Worm (Caenorhabditis elegans): Measurements from ENCODE around the gene F59B10.6.

F59B10.6 gene

DNA sequence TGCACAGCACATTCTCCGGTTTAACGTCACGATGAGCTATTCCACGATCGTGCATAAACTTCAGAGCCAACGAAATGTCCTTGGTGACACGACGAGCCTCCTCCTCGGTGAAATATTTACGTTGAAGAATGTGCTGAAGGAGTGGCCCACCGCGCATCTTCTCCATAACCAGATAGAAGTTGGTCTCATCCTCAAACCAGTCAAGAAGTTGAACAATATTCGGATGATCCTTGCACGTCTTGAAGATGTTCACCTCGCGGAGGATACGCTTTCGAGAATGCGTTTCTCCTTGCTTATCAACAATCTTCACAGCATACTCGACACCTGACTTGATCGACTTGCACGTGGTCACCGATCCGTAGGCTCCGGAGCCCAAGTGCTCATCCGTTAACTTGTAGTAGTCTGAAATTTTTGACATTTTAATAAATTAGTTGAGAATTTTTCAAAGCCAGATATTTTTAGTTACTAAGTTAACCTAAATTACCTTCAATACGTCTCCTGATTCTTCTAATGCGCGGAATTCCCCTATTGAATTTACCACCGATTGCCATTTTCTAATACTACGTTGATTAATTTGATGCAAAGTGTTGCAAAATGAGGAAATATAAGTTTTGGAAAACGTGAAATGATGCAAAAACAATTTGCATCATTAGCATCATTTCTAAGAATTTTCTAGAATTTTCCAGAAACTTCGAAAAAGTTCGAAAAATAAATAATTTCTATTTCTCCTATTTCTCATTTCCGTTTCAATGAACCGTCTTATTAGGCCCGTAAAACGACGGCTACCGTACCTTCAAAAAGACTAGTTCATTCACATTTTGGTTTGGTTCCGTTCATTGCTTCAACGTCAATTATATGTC is 21.9 kb upstream of the F59B10.6 start (continued):
- TF ChIP-seq rpc-1 (optimal IDR thresholded peaks at IDR 0.05) (peak; percentile 12), rpc-1 (tag; optimal IDR thresholded peaks at IDR 0.05) (no peak)

DNA sequence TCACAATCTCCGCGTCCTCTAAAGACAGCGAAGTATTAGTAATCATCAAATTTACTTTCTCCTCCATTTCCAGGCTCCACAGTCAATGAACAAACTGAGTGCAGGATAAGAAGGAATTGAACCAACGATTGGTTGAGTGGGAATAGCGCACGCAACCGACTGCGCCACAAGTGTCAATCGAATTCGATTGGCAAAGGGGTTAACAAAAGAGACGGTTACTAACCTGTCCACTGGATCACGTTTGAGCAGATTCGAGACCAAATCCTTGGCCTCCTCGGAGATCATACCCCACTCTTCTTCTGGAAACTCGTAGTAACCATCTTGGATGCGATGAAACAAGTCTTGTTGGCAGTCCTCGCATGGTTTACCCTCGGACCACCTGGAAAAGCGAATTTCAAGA is 20.9 kb upstream of the F59B10.6 start:
- no peak for TF ChIP-seq fkh-3 (tag; optimal IDR thresholded peaks at IDR 0.05)
- TF ChIP-seq mes-4 (tag; optimal IDR thresholded peaks at IDR 0.05) = no peak
- TF ChIP-seq dpff-1 (tag; optimal IDR thresholded peaks at IDR 0.05) = no peak
- TF ChIP-seq bed-1 (GFP tag; IDR thresholded peaks at IDR 0.05) = no peak
- TF ChIP-seq ccch-3 (GFP tag; optimal IDR thresholded peaks at IDR 0.05) = no peak
- no peak for TF ChIP-seq unc-62 (GFP tag; optimal IDR thresholded peaks at IDR 0.05)
- no peak for TF ChIP-seq zim-3 (tag; optimal IDR thresholded peaks at IDR 0.05)
- TF ChIP-seq tbx-9 (tag; optimal IDR thresholded peaks at IDR 0.05; ENCODE audit: borderline replicate concordance) = no peak
- no peak for TF ChIP-seq pha-4 (tag; optimal IDR thresholded peaks at IDR 0.05)
- no peak for TF ChIP-seq madf-3 (GFP tag; IDR thresholded peaks at IDR 0.05)
- TF ChIP-seq Y67H2A.10 (GFP tag; conservative IDR thresholded peaks at IDR 0.05) = no peak
- no peak for TF ChIP-seq lir-1 (GFP tag; conservative IDR thresholded peaks at IDR 0.05)
- no peak for TF ChIP-seq C06A6.2 (GFP tag; conservative IDR thresholded peaks at IDR 0.05)
- TF ChIP-seq ztf-22 (GFP tag; optimal IDR thresholded peaks at IDR 0.05) = no peak
- TF ChIP-seq tbp1 (GFP tag; optimal IDR thresholded peaks at IDR 0.05) = peak; percentile 87
- peak; percentile 10; the same call in 1 of the 2 replicates for TF ChIP-seq Y56A3A.18 (GFP tag; IDR thresholded peaks at IDR 0.05)
- no peak for TF ChIP-seq hmg-20 (GFP tag; IDR thresholded peaks at IDR 0.05)
- peak; percentile 93 for TF ChIP-seq ama-1 (optimal IDR thresholded peaks at IDR 0.05)
- no peak for TF ChIP-seq ama-1 (GFP tag; optimal IDR thresholded peaks at IDR 0.05)
- no peak for TF ChIP-seq xnd-1 (tag; optimal IDR thresholded peaks at IDR 0.05)
- no peak for TF ChIP-seq rcor-1 (GFP tag; IDR thresholded peaks at IDR 0.05)
- TF ChIP-seq mxl-1 (tag; optimal IDR thresholded peaks at IDR 0.05) = no peak
- TF ChIP-seq lsy-27 (tag; optimal IDR thresholded peaks at IDR 0.05; ENCODE audit: borderline replicate concordance, insufficient read depth) = no peak
- peak; percentile 10 for TF ChIP-seq hrde-1 (tag; optimal IDR thresholded peaks at IDR 0.05; ENCODE audit: borderline replicate concordance)
- TF ChIP-seq pbrm-1 (GFP tag; IDR thresholded peaks at IDR 0.05) = no peak
- TF ChIP-seq ceh-100 (GFP tag; IDR thresholded peaks at IDR 0.05) = no peak
- no peak for TF ChIP-seq ZK185.1 (tag; optimal IDR thresholded peaks at IDR 0.05; ENCODE audit: poor library complexity, severe bottlenecking)
- no peak for TF ChIP-seq C17E4.6 (GFP tag; IDR thresholded peaks at IDR 0.05)
- peak; percentile 6 for TF ChIP-seq lsl-1 (GFP tag; optimal IDR thresholded peaks at IDR 0.05)
- TF ChIP-seq unc-130 (GFP tag; optimal IDR thresholded peaks at IDR 0.05) = no peak
- no peak for TF ChIP-seq F55B11.4 (tag; optimal IDR thresholded peaks at IDR 0.05; ENCODE audit: borderline replicate concordance, insufficient read depth)
- peak in 1 of 3 experiments; percentile 43 for TF ChIP-seq lin-35 (GFP tag; optimal IDR thresholded peaks at IDR 0.05)
- TF ChIP-seq madf-6 (GFP tag; IDR thresholded peaks at IDR 0.05) = 0 out of 2 replicates have a peak, but pooled peaks have one; percentile 13
- TF ChIP-seq ztf-26 (tag; optimal IDR thresholded peaks at IDR 0.05) = no peak
- no peak for TF ChIP-seq aptf-2 (GFP tag; conservative IDR thresholded peaks at IDR 0.05)
- no peak for TF ChIP-seq madf-10 (tag; optimal IDR thresholded peaks at IDR 0.05)
- no peak for TF ChIP-seq nfyb-1 (GFP tag; IDR thresholded peaks at IDR 0.05)
- no peak for TF ChIP-seq hlh-12 (tag; optimal IDR thresholded peaks at IDR 0.05)
- no peak for TF ChIP-seq F52B5.7 (tag; optimal IDR thresholded peaks at IDR 0.05)
- no peak for TF ChIP-seq ets-4 (GFP tag; optimal IDR thresholded peaks at IDR 0.05)
- 0 out of 2 replicates have a peak, but pooled peaks have one; percentile 48 for TF ChIP-seq ztf-6 (GFP tag; IDR thresholded peaks at IDR 0.05)
- no peak for TF ChIP-seq hsf-1 (GFP tag; IDR thresholded peaks at IDR 0.05)
- 0 out of 2 replicates have a peak, but pooled peaks have one; percentile 10 for TF ChIP-seq K11D2.4 (GFP tag; IDR thresholded peaks at IDR 0.05)
- no peak for TF ChIP-seq ztf-28 (GFP tag; IDR thresholded peaks at IDR 0.05)
- no peak for TF ChIP-seq F22D6.2 (tag; optimal IDR thresholded peaks at IDR 0.05)

Data from whole organism, young adult.